Worm (Caenorhabditis elegans): Measurements from ENCODE around the gene C53A5.13.

C53A5.13 gene

DNA sequence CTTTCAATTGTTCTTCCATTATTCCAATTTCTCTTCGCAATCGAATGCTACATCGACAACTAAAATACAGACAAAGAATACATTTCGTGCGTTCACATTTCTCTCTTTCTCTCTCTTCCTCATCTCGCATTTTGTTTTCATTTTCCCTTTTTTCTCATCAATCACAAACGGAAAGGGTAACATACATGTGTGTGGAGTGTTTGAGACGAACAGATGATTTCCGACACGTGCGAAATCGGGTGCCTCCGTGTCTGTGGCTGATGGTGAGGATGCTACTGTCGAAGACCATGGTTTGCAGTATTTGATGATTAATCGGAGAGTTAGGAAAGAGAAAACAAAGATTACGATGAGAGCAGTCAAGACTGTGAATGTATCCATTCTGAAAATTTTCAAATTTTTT is 35.9 kb upstream of the C53A5.13 start, which contains the start of gene R02D5.9 (continued):
- TF ChIP-seq jun-1 (tag; optimal IDR thresholded peaks at IDR 0.05) (no peak), duxl-1 (tag; optimal IDR thresholded peaks at IDR 0.05; ENCODE audit: poor library complexity) (no peak), daf-19 (GFP tag; conservative IDR thresholded peaks at IDR 0.05) (no peak), snpc-4 (tag; optimal IDR thresholded peaks at IDR 0.05) (no peak), unc-62 (GFP tag; optimal IDR thresholded peaks at IDR 0.05 in 1 of 2) (peak in 1 of 2 experiments; percentile 85), unc-62 (tag; optimal IDR thresholded peaks at IDR 0.05) (no peak), dve-1 (tag; optimal IDR thresholded peaks at IDR 0.05; ENCODE audit: insufficient read depth) (peak; percentile 61), cey-2 (tag; optimal IDR thresholded peaks at IDR 0.05; ENCODE audit: borderline replicate concordance, insufficient read depth) (peak; percentile 52), mxl-3 (GFP tag; optimal IDR thresholded peaks at IDR 0.05) (peak; percentile 91), nhr-10 (tag; optimal IDR thresholded peaks at IDR 0.05) (no peak), ceh-82 (tag; optimal IDR thresholded peaks at IDR 0.05) (no peak), D1046.2 (GFP tag; IDR thresholded peaks at IDR 0.05) (no peak), madf-9 (GFP tag; conservative IDR thresholded peaks at IDR 0.05) (no peak), ceh-28 (tag; optimal IDR thresholded peaks at IDR 0.05) (no peak), tra-1 (GFP tag; IDR thresholded peaks at IDR 0.05) (peak; percentile 54; the same call in 1 of the 2 replicates), ceh-44 (GFP tag; IDR thresholded peaks at IDR 0.05) (no peak)

- TF ChIP-seq spr-3 (GFP tag; optimal IDR thresholded peaks at IDR 0.05) (no peak), daf-16 (GFP tag; optimal IDR thresholded peaks at IDR 0.05) (no peak), daf-16 (tag; optimal IDR thresholded peaks at IDR 0.05) (no peak), unc-39 (tag; optimal IDR thresholded peaks at IDR 0.05) (no peak), mes-2 (tag; optimal IDR thresholded peaks at IDR 0.05; ENCODE audit: poor library complexity, severe bottlenecking) (no peak), F10B5.3 (tag; optimal IDR thresholded peaks at IDR 0.05) (no peak), saeg-2 (GFP tag; IDR thresholded peaks at IDR 0.05) (no peak), T26A8.4 (GFP tag; IDR thresholded peaks at IDR 0.05) (no peak), nhr-6 (tag; optimal IDR thresholded peaks at IDR 0.05) (no peak), sdz-12 (GFP tag; optimal IDR thresholded peaks at IDR 0.05) (no peak), ZK546.5 (tag; optimal IDR thresholded peaks at IDR 0.05) (no peak), arid-1 (GFP tag; conservative IDR thresholded peaks at IDR 0.05) (no peak), skn-1 (tag; optimal IDR thresholded peaks at IDR 0.05) (no peak)
These were observed 28.7 kb upstream of the C53A5.13 start, which contains the start of gene R02D5.6 for ce11 chrV:14518010-14518409. R02D5.6 (minus strand) TSS chrV:14518110.

ce11 chrV:14519268-14519667 is 27.4 kb upstream of the C53A5.13 start, which contains the start of gene R02D5.8:
R02D5.8 (minus strand) TSS chrV:14519368.
- TF ChIP-seq lim-7 (GFP tag; IDR thresholded peaks at IDR 0.05) (no peak), nhr-41 (GFP tag; IDR thresholded peaks at IDR 0.05) (no peak), tag-97 (GFP tag; IDR thresholded peaks at IDR 0.05) (no peak), zfp-2 (tag; optimal IDR thresholded peaks at IDR 0.05) (no peak), ceh-20 (GFP tag; IDR thresholded peaks at IDR 0.05) (no peak), mdl-1 (tag; optimal IDR thresholded peaks at IDR 0.05) (no peak), pha-4 (GFP tag; IDR thresholded peaks at IDR 0.05) (no peak), pha-4 (tag; optimal IDR thresholded peaks at IDR 0.05) (no peak), hif-1 (tag; optimal IDR thresholded peaks at IDR 0.05) (no peak), gei-8 (GFP tag; optimal IDR thresholded peaks at IDR 0.05) (no peak), ces-1 (GFP tag; optimal IDR thresholded peaks at IDR 0.05) (no peak), php-3 (GFP tag; IDR thresholded peaks at IDR 0.05) (no peak), ceh-32 (tag; optimal IDR thresholded peaks at IDR 0.05; ENCODE audit: poor library complexity) (no peak), zip-2 (tag; optimal IDR thresholded peaks at IDR 0.05) (no peak), lir-3 (tag; optimal IDR thresholded peaks at IDR 0.05) (no peak), ztf-7 (tag; optimal IDR thresholded peaks at IDR 0.05) (no peak), vab-7 (GFP tag; IDR thresholded peaks at IDR 0.05) (no peak), mxl-3 (GFP tag; optimal IDR thresholded peaks at IDR 0.05) (no peak)

All from whole organism, L4 larva.